Fruit fly (Drosophila melanogaster): ENCODE results near the gene slp1.

DNA sequence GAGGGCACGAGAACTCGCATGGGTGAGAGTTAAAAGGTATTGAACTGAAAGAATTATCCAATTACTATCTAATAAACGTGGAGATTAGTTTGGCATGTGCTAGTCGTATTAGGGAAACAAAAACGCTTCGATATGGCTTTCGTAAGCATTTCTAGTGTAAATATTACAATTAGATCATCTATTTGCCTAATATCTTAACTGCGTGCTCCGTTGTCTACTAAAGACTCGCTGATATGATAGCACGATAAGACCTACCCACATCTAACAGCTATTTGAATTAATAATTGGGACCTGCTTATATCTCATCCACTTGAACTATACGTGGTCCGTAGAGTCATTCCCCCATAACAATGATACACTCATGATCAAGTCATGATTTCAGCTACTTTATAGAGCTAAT, 48.0 kb upstream of the slp1 start:
- TF ChIP-seq CG8478 (optimal IDR thresholded peaks at IDR 0.05), result no peak
- no peak for TF ChIP-seq CTCF (optimal IDR thresholded peaks at IDR 0.05)
